Worm (Caenorhabditis elegans) whole organism, early embryonic: ENCODE data around the gene T04C12.33.

Experiments
- B0310.2 ChIP-seq: sonication (generic microtip); optimal IDR thresholded peaks from 2 replicates; lab custom pipeline; 2016; ENCODE audit warnings: mild to moderate bottlenecking, missing genetic modification characterization, missing compliant biosample characterization
- F13C5.2 ChIP-seq: sonication (generic microtip); optimal IDR thresholded peaks from 2 replicates; lab custom pipeline; 2017; ENCODE audit warnings: mild to moderate bottlenecking, missing genetic modification characterization, inconsistent platforms, missing compliant biosample characterization
- aly-1 ChIP-seq: sonication (generic microtip); optimal IDR thresholded peaks from 2 replicates; lab custom pipeline; 2016; ENCODE audit warnings: missing genetic modification characterization, missing compliant biosample characterization
- ama-1 ChIP-seq: fragments of 150-350 bp; optimal IDR thresholded peaks from 2 replicates; lab custom pipeline; 2014
- ceh-13 ChIP-seq: fragments of 200-800 bp; sonication (Bioruptor generic); optimal IDR thresholded peaks from 2 replicates; lab custom pipeline; 2018; ENCODE audit warnings: mild to moderate bottlenecking, missing genetic modification characterization, missing compliant biosample characterization
- ceh-36 ChIP-seq: sonication (generic microtip); optimal IDR thresholded peaks from 2 replicates; lab custom pipeline; 2016; ENCODE audit warnings: missing genetic modification characterization, inconsistent platforms, missing compliant biosample characterization
- ets-7 ChIP-seq: sonication (generic microtip); optimal IDR thresholded peaks from 2 replicates; lab custom pipeline; 2016; ENCODE audit warnings: missing genotype, missing genetic modification characterization, missing compliant biosample characterization
- flt-1 ChIP-seq: fragments of 200-800 bp; sonication (Bioruptor generic); IDR thresholded peaks from 2 replicates; pipeline ENCODE4 v1.3.6; 2022; ENCODE audit warnings: missing genetic modification characterization, missing compliant biosample characterization
- hmbx-1 ChIP-seq: sonication (generic microtip); optimal IDR thresholded peaks from 2 replicates; lab custom pipeline; 2016; ENCODE audit warnings: mild to moderate bottlenecking, missing genetic modification characterization, missing compliant biosample characterization
- hmg-4 ChIP-seq: fragments of 200-800 bp; sonication (Bioruptor generic); optimal IDR thresholded peaks from 2 replicates; lab custom pipeline; 2018; ENCODE audit warnings: mild to moderate bottlenecking, missing genetic modification characterization, missing compliant biosample characterization
- hnd-1 ChIP-seq: sonication (generic microtip); optimal IDR thresholded peaks from 2 replicates; lab custom pipeline; 2016; ENCODE audit warnings: missing genetic modification characterization, missing compliant biosample characterization
- pes-1 ChIP-seq: fragments of 200-800 bp; sonication (Bioruptor generic); IDR thresholded peaks from 2 replicates; pipeline ENCODE4 v1.3.6; 2022; ENCODE audit warnings: missing genetic modification reagents, missing genetic modification characterization, missing compliant biosample characterization
- scrt-1 ChIP-seq: fragments of 200-800 bp; sonication (Bioruptor generic); IDR thresholded peaks from 2 replicates; pipeline ENCODE4 v1.3.6; 2022; ENCODE audit warnings: missing genetic modification characterization, missing compliant biosample characterization
- sea-1 ChIP-seq: fragments of 200-800 bp; sonication (Bioruptor generic); conservative IDR thresholded peaks from 2 replicates; pipeline ENCODE4 v1.3.6; 2022; ENCODE audit warnings: missing genetic modification characterization, missing compliant biosample characterization
- tbx-11 ChIP-seq: fragments of 200-800 bp; sonication (Bioruptor generic); IDR thresholded peaks from 2 replicates; pipeline ENCODE4 v1.3.6; 2022; ENCODE audit warnings: missing genetic modification characterization, missing compliant biosample characterization
- tbx-37 ChIP-seq: fragments of 200-800 bp; sonication (Bioruptor generic); conservative IDR thresholded peaks from 2 replicates; pipeline ENCODE4 v1.3.6; 2022; ENCODE audit warnings: missing genetic modification reagents, missing genetic modification characterization, missing compliant biosample characterization
- tra-4 ChIP-seq: sonication (generic microtip); optimal IDR thresholded peaks from 2 replicates; lab custom pipeline; 2017; ENCODE audit warnings: missing genetic modification characterization, missing compliant biosample characterization

T04C12.33 gene

DNA sequence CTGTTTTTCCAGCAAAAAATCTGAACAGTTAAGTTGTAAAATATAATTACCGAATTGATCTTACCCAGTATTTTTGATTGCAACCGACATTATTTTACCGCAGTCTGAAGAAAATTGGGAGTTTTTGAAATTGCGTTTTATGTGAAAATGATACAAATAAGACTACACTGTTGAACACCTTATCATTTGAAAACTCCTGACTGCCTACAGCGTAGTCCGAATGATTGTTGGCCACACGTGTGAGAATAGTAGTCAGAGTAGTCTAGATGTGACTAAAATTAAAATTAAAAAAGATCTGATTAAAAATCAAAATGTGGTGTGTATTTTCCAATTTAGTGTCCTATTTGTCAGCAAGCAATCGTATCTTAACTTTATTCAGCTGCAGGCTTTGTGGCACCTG is 5.3 kb upstream of the T04C12.33 start, which contains the start of gene dhs-18:
TSS of gene dhs-18 (minus strand) at position 104 of the 400 bp plus-strand sequence.
- TF ChIP-seq pes-1 (GFP tag; lab: Robert Waterston, UW), result no peak
- no peak for TF ChIP-seq hmg-4 (GFP tag; lab: Kevin White, UChicago)
- no peak for TF ChIP-seq hmbx-1
- TF ChIP-seq sea-1 (GFP tag; lab: Robert Waterston, UW), result no peak
- TF ChIP-seq ceh-36 (tag; lab: Kevin White, UChicago), result no peak
- TF ChIP-seq B0310.2 (tag; lab: Kevin White, UChicago), result no peak

DNA sequence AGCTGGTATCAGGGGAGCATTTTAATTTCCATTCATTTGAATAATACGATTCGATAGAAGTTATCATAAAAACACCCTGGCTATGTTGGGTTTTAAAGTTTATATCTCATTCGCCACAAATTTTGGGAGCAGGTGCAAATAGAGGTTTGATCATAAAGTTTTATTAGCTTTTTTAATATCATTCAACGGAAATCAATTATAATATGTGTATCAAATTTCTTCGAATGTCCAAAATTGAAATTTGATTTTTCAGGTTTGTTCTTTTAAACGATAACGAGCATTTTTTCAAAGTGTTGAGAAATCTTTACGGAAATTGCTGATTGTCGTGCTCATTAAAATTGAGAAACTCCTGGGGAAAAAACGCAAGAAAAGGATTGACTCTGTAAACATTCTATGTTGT is 3.3 kb upstream of the T04C12.33 start, which contains the start of gene srh-74:
TSS of gene srh-74 (minus strand) at position 101 of the 400 bp plus-strand sequence.
- no peak for TF ChIP-seq scrt-1 (GFP tag; lab: Robert Waterston, UW)
- no peak for TF ChIP-seq pes-1 (GFP tag; lab: Robert Waterston, UW)
- TF ChIP-seq tra-4 (tag; lab: Kevin White, UChicago), result no peak
- TF ChIP-seq hmg-4 (GFP tag; lab: Kevin White, UChicago), result no peak
- no peak for TF ChIP-seq F13C5.2 (tag; lab: Kevin White, UChicago)
- TF ChIP-seq sea-1 (GFP tag; lab: Robert Waterston, UW), result no peak
- TF ChIP-seq B0310.2 (tag; lab: Kevin White, UChicago), result no peak
- TF ChIP-seq ceh-36 (tag; lab: Kevin White, UChicago), result no peak
- no peak for TF ChIP-seq hmbx-1
- no peak for TF ChIP-seq ets-7 (tag; lab: Kevin White, UChicago)
- no peak for TF ChIP-seq ama-1 (lab: Kevin White, UChicago)
- TF ChIP-seq aly-1 (tag; lab: Kevin White, UChicago), result no peak
- TF ChIP-seq ceh-13 (GFP tag; lab: Kevin White, UChicago), result no peak
- TF ChIP-seq tbx-37 (GFP tag; lab: Robert Waterston, UW), result no peak
- TF ChIP-seq hnd-1 (tag; lab: Kevin White, UChicago), result no peak

ce11 chrV:11053827-11054226 is 1.8 kb downstream of the T04C12.33 start, which contains the start of gene T04C12.7:
Gene T04C12.7, plus strand, starts transcription at chrV:11054127.
- TF ChIP-seq hmg-4 (GFP tag; lab: Kevin White, UChicago) (no peak), flt-1 (GFP tag; lab: Robert Waterston, UW) (no peak), B0310.2 (tag; lab: Kevin White, UChicago) (no peak), tra-4 (tag; lab: Kevin White, UChicago) (no peak), ceh-13 (GFP tag; lab: Kevin White, UChicago) (no peak), tbx-11 (GFP tag; lab: Robert Waterston, UW) (no peak), tbx-37 (GFP tag; lab: Robert Waterston, UW) (no peak), ama-1 (lab: Kevin White, UChicago) (no peak), F13C5.2 (tag; lab: Kevin White, UChicago) (no peak)

DNA sequence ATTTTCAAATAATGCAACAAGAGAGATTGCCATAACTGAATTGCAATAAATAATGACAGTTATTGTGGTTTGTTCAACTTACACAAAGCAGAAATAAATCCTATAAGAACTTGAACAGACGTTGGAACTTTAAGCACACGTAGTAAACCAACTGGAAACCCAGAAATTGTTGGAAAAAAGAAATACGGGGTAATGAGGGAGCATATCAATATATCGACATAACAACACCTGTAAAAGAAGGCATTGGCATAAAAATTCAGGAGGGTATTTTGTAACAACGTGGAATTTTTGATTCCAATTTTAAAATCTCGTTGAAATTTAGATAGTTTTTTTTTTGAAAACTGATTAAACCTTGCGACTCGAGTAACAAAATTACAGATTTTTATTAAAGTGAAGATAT is 4.5 kb downstream of the T04C12.33 start:
- TF ChIP-seq tbx-37 (GFP tag; lab: Robert Waterston, UW) (no peak), hmbx-1 (no peak), scrt-1 (GFP tag; lab: Robert Waterston, UW) (no peak), tbx-11 (GFP tag; lab: Robert Waterston, UW) (no peak), F13C5.2 (tag; lab: Kevin White, UChicago) (no peak), sea-1 (GFP tag; lab: Robert Waterston, UW) (no peak), ets-7 (tag; lab: Kevin White, UChicago) (no peak), tra-4 (tag; lab: Kevin White, UChicago) (no peak), hnd-1 (tag; lab: Kevin White, UChicago) (no peak), ceh-13 (GFP tag; lab: Kevin White, UChicago) (no peak), ama-1 (lab: Kevin White, UChicago) (no peak), pes-1 (GFP tag; lab: Robert Waterston, UW) (no peak), hmg-4 (GFP tag; lab: Kevin White, UChicago) (no peak), aly-1 (tag; lab: Kevin White, UChicago) (no peak), B0310.2 (tag; lab: Kevin White, UChicago) (no peak), flt-1 (GFP tag; lab: Robert Waterston, UW) (no peak), ceh-36 (tag; lab: Kevin White, UChicago) (no peak)

DNA sequence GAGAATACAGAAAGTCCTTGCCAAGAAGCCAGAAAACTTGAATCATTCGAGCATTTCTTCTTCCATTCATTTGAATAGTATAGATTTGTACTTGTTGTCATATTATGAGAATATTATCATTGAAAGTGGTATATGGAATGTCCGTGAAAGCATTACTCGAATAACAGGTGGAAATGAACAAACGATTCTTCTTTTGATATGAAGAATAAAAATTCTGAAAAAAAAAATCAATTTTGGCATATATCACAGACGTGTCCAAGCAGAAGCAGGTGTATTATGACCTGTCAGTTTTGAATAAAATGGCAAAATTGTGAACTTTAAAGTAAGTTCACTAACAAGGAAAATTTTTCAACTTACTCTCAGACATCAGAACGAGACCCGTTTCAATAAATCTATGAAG is 5.0 kb downstream of the T04C12.33 start, which contains the start of gene srh-75:
TSS of gene srh-75 (minus strand) at position 101 of the 400 bp plus-strand sequence.
- TF ChIP-seq tbx-37 (GFP tag; lab: Robert Waterston, UW) (no peak), tbx-11 (GFP tag; lab: Robert Waterston, UW) (no peak), aly-1 (tag; lab: Kevin White, UChicago) (no peak), ets-7 (tag; lab: Kevin White, UChicago) (no peak), sea-1 (GFP tag; lab: Robert Waterston, UW) (no peak), hnd-1 (tag; lab: Kevin White, UChicago) (no peak), ceh-36 (tag; lab: Kevin White, UChicago) (no peak), flt-1 (GFP tag; lab: Robert Waterston, UW) (no peak), B0310.2 (tag; lab: Kevin White, UChicago) (no peak), F13C5.2 (tag; lab: Kevin White, UChicago) (no peak)

- TF ChIP-seq tbx-37 (GFP tag; lab: Robert Waterston, UW), result no peak
- TF ChIP-seq flt-1 (GFP tag; lab: Robert Waterston, UW), result no peak
- no peak for TF ChIP-seq ceh-36 (tag; lab: Kevin White, UChicago)
- TF ChIP-seq sea-1 (GFP tag; lab: Robert Waterston, UW), result no peak
- no peak for TF ChIP-seq hnd-1 (tag; lab: Kevin White, UChicago)
- TF ChIP-seq B0310.2 (tag; lab: Kevin White, UChicago), result no peak
- no peak for TF ChIP-seq scrt-1 (GFP tag; lab: Robert Waterston, UW)
These were observed 7.2 kb downstream of the T04C12.33 start, which contains the start of gene T04C12.1 for ce11 chrV:11059180-11059579. Gene T04C12.1, minus strand, starts transcription at chrV:11059269.
